Fruit fly (Drosophila melanogaster): Measurements from ENCODE around the gene ca.

Gene ca

dm6 chr3R:29763804-29764203, 42.8 kb upstream of the ca start (continued):
- TF ChIP-seq acj6 (GFP tag; optimal IDR thresholded peaks at IDR 0.05) (peak; percentile 32), CG6808 (GFP tag; optimal IDR thresholded peaks at IDR 0.05) (no peak), Blimp-1 (GFP tag; optimal IDR thresholded peaks at IDR 0.05) (peak; percentile 12), CG11294 (GFP tag; IDR thresholded peaks at IDR 0.05) (no peak), Sox14 (GFP tag; optimal IDR thresholded peaks at IDR 0.05) (peak; percentile 9), Ets96B (tag; optimal IDR thresholded peaks at IDR 0.05) (no peak)

dm6 chr3R:29764249-29765042, 42.2 kb upstream of the ca start:
- TF ChIP-seq CG3032 (tag; optimal IDR thresholded peaks at IDR 0.05) (no peak), ss (GFP tag; optimal IDR thresholded peaks at IDR 0.05) (peak in 1 of 2 experiments; percentile 39), Eip78C (GFP tag) (peak; percentile 56), lz (GFP tag; optimal IDR thresholded peaks at IDR 0.05) (no peak), fd85E (GFP tag; optimal IDR thresholded peaks at IDR 0.05) (no peak), Blimp-1 (GFP tag; optimal IDR thresholded peaks at IDR 0.05) (no peak), CG7368 (GFP tag; optimal IDR thresholded peaks at IDR 0.05) (no peak), topi (GFP tag; optimal IDR thresholded peaks at IDR 0.05) (no peak), pdm3 (GFP tag; optimal IDR thresholded peaks at IDR 0.05) (no peak)

dm6 chr3R:29765267-29766095, 41.1 kb upstream of the ca start, which contains the start of gene kay:
Gene kay, plus strand, starts transcription at chr3R:29765995.
- TF ChIP-seq Sox102F (GFP tag; optimal IDR thresholded peaks at IDR 0.05) (peak; percentile 25), Gug (GFP tag; IDR thresholded peaks at IDR 0.05) (no peak), CG32006 (GFP tag; optimal IDR thresholded peaks at IDR 0.05) (no peak), CG6808 (GFP tag; optimal IDR thresholded peaks at IDR 0.05) (peak; percentile 11), eg (GFP tag; IDR thresholded peaks at IDR 0.05) (peak; percentile 33; the same call in 2 of the 3 replicates), CG8119 (GFP tag; IDR thresholded peaks at IDR 0.05) (no peak), net (GFP tag; optimal IDR thresholded peaks at IDR 0.05) (no peak), fd85E (GFP tag; optimal IDR thresholded peaks at IDR 0.05) (no peak), fd59A (GFP tag; optimal IDR thresholded peaks at IDR 0.05) (no peak), Sox14 (GFP tag; optimal IDR thresholded peaks at IDR 0.05) (no peak), CG10669 (GFP tag; optimal IDR thresholded peaks at IDR 0.05) (peak; percentile 11), acj6 (GFP tag; optimal IDR thresholded peaks at IDR 0.05) (no peak), CG11762 (GFP tag; optimal IDR thresholded peaks at IDR 0.05; ENCODE audit: insufficient read depth) (no peak), Hr39 (GFP tag; optimal IDR thresholded peaks at IDR 0.05) (no peak), CG3919 (GFP tag; optimal IDR thresholded peaks at IDR 0.05) (peak; percentile 18), CG34406 (GFP tag; optimal IDR thresholded peaks at IDR 0.05) (no peak), vri (GFP tag; optimal IDR thresholded peaks at IDR 0.05) (peak; percentile 23), cyc (GFP tag; optimal IDR thresholded peaks at IDR 0.05) (no peak), CG11902 (GFP tag; optimal IDR thresholded peaks at IDR 0.05) (no peak), Hr38 (GFP tag; optimal IDR thresholded peaks at IDR 0.05) (no peak), CG31627 (GFP tag; optimal IDR thresholded peaks at IDR 0.05) (no peak), CG15336 (GFP tag; IDR thresholded peaks at IDR 0.05) (no peak), Eip93F (GFP tag; optimal IDR thresholded peaks at IDR 0.05) (peak; percentile 47), CG6163 (GFP tag; IDR thresholded peaks at IDR 0.05) (0 out of 3 replicates have a peak, but pooled peaks have one; percentile 33), CG6854 (GFP tag; optimal IDR thresholded peaks at IDR 0.05) (peak; percentile 55), CG1621 (tag; optimal IDR thresholded peaks at IDR 0.05) (no peak), dsx (GFP tag; optimal IDR thresholded peaks at IDR 0.05; ENCODE audit: poor library complexity, severe bottlenecking) (no peak), CG16779 (tag; optimal IDR thresholded peaks at IDR 0.05) (no peak), CG10631 (GFP tag; optimal IDR thresholded peaks at IDR 0.05) (no peak), Met (GFP tag; optimal IDR thresholded peaks at IDR 0.05) (peak; percentile 26), Ets96B (tag; optimal IDR thresholded peaks at IDR 0.05) (no peak), Ets21C (GFP tag; optimal IDR thresholded peaks at IDR 0.05) (no peak), achi (GFP tag; optimal IDR thresholded peaks at IDR 0.05) (no peak), dac (GFP tag; optimal IDR thresholded peaks at IDR 0.05) (no peak), Sox15 (GFP tag; optimal IDR thresholded peaks at IDR 0.05) (no peak), spab (GFP tag; optimal IDR thresholded peaks at IDR 0.05) (no peak)
